Worm (Caenorhabditis elegans): ENCODE results near the gene Y32F6B.9.

ce11 chrV:10472901-10473774 is 5.4 kb upstream of the Y32F6B.9 start:
- TF ChIP-seq mec-3 (tag; optimal IDR thresholded peaks at IDR 0.05; ENCODE audit: borderline replicate concordance) (no peak), dmd-4 (tag; optimal IDR thresholded peaks at IDR 0.05; ENCODE audit: borderline replicate concordance) (no peak), npax-4 (tag; optimal IDR thresholded peaks at IDR 0.05) (no peak), pha-4 (tag; optimal IDR thresholded peaks at IDR 0.05) (no peak), fkh-10 (GFP tag; optimal IDR thresholded peaks at IDR 0.05) (no peak)
